Worm (Caenorhabditis elegans): ENCODE results near the gene ZK185.1.

Gene ZK185.1

ce11 chrIV:4576847-4577246 lies 28.5 kb downstream of the ZK185.1 start:
- no peak for TF ChIP-seq ama-1 (optimal IDR thresholded peaks at IDR 0.05)
- no peak for TF ChIP-seq tbx-11 (GFP tag; IDR thresholded peaks at IDR 0.05)
- TF ChIP-seq tra-4 (tag; optimal IDR thresholded peaks at IDR 0.05), result no peak
- TF ChIP-seq hmbx-1 (tag; optimal IDR thresholded peaks at IDR 0.05), result no peak
- TF ChIP-seq flt-1 (GFP tag; IDR thresholded peaks at IDR 0.05), result no peak
- TF ChIP-seq F13C5.2 (tag; optimal IDR thresholded peaks at IDR 0.05), result no peak
- TF ChIP-seq tbx-37 (GFP tag; conservative IDR thresholded peaks at IDR 0.05), result no peak
- no peak for TF ChIP-seq ets-7 (tag; optimal IDR thresholded peaks at IDR 0.05)
- no peak for TF ChIP-seq hnd-1 (tag; optimal IDR thresholded peaks at IDR 0.05)

ce11 chrIV:4579472-4579871 lies 31.1 kb downstream of the ZK185.1 start:
- TF ChIP-seq ceh-36 (tag; optimal IDR thresholded peaks at IDR 0.05), result no peak
- TF ChIP-seq tra-4 (tag; optimal IDR thresholded peaks at IDR 0.05), result no peak
- TF ChIP-seq F13C5.2 (tag; optimal IDR thresholded peaks at IDR 0.05), result no peak
- TF ChIP-seq ama-1 (optimal IDR thresholded peaks at IDR 0.05), result no peak
- TF ChIP-seq aly-1 (tag; optimal IDR thresholded peaks at IDR 0.05), result no peak
- no peak for TF ChIP-seq hmbx-1 (tag; optimal IDR thresholded peaks at IDR 0.05)
- no peak for TF ChIP-seq scrt-1 (GFP tag; IDR thresholded peaks at IDR 0.05)
- TF ChIP-seq hmg-4 (GFP tag; optimal IDR thresholded peaks at IDR 0.05), result no peak
- no peak for TF ChIP-seq tbx-37 (GFP tag; conservative IDR thresholded peaks at IDR 0.05)

- no peak for TF ChIP-seq hnd-1 (tag; optimal IDR thresholded peaks at IDR 0.05)
- no peak for TF ChIP-seq aly-1 (tag; optimal IDR thresholded peaks at IDR 0.05)
- TF ChIP-seq F13C5.2 (tag; optimal IDR thresholded peaks at IDR 0.05), result no peak
- no peak for TF ChIP-seq B0310.2 (tag; optimal IDR thresholded peaks at IDR 0.05)
- no peak for TF ChIP-seq tra-4 (tag; optimal IDR thresholded peaks at IDR 0.05)
- no peak for TF ChIP-seq ama-1 (optimal IDR thresholded peaks at IDR 0.05)
- TF ChIP-seq tbx-11 (GFP tag; IDR thresholded peaks at IDR 0.05), result no peak
- TF ChIP-seq scrt-1 (GFP tag; IDR thresholded peaks at IDR 0.05), result no peak
- no peak for TF ChIP-seq ets-7 (tag; optimal IDR thresholded peaks at IDR 0.05)
- no peak for TF ChIP-seq hmbx-1 (tag; optimal IDR thresholded peaks at IDR 0.05)
- TF ChIP-seq flt-1 (GFP tag; IDR thresholded peaks at IDR 0.05), result no peak
- no peak for TF ChIP-seq pes-1 (GFP tag; IDR thresholded peaks at IDR 0.05)
- TF ChIP-seq sea-1 (GFP tag; conservative IDR thresholded peaks at IDR 0.05), result no peak
- TF ChIP-seq tbx-37 (GFP tag; conservative IDR thresholded peaks at IDR 0.05), result no peak
- TF ChIP-seq ceh-13 (GFP tag; optimal IDR thresholded peaks at IDR 0.05), result no peak
- no peak for TF ChIP-seq hmg-4 (GFP tag; optimal IDR thresholded peaks at IDR 0.05)
Observed at ce11 chrIV:4585991-4586390, 37.6 kb downstream of the ZK185.1 start.

- TF ChIP-seq tbx-11 (GFP tag; IDR thresholded peaks at IDR 0.05) (no peak), sea-1 (GFP tag; conservative IDR thresholded peaks at IDR 0.05) (no peak), tra-4 (tag; optimal IDR thresholded peaks at IDR 0.05) (no peak), aly-1 (tag; optimal IDR thresholded peaks at IDR 0.05) (no peak), hmbx-1 (tag; optimal IDR thresholded peaks at IDR 0.05) (no peak), pes-1 (GFP tag; IDR thresholded peaks at IDR 0.05) (no peak), B0310.2 (tag; optimal IDR thresholded peaks at IDR 0.05) (no peak), ets-7 (tag; optimal IDR thresholded peaks at IDR 0.05) (no peak), hmg-4 (GFP tag; optimal IDR thresholded peaks at IDR 0.05) (no peak), ceh-36 (tag; optimal IDR thresholded peaks at IDR 0.05) (no peak), ceh-13 (GFP tag; optimal IDR thresholded peaks at IDR 0.05) (no peak), hnd-1 (tag; optimal IDR thresholded peaks at IDR 0.05) (no peak), ama-1 (optimal IDR thresholded peaks at IDR 0.05) (no peak), tbx-37 (GFP tag; conservative IDR thresholded peaks at IDR 0.05) (no peak), flt-1 (GFP tag; IDR thresholded peaks at IDR 0.05) (no peak), F13C5.2 (tag; optimal IDR thresholded peaks at IDR 0.05) (no peak), scrt-1 (GFP tag; IDR thresholded peaks at IDR 0.05) (no peak)
Observed at ce11 chrIV:4587532-4587931, 39.2 kb downstream of the ZK185.1 start.

ce11 chrIV:4588408-4588807 lies 40.1 kb downstream of the ZK185.1 start:
- no peak for TF ChIP-seq tbx-11 (GFP tag; IDR thresholded peaks at IDR 0.05)
- TF ChIP-seq hmg-4 (GFP tag; optimal IDR thresholded peaks at IDR 0.05), result peak; percentile 72
- no peak for TF ChIP-seq ceh-36 (tag; optimal IDR thresholded peaks at IDR 0.05)
- TF ChIP-seq hnd-1 (tag; optimal IDR thresholded peaks at IDR 0.05), result no peak

ce11 chrIV:4596824-4597223 lies 48.5 kb downstream of the ZK185.1 start, which contains the start of gene F19C7.3:
Gene F19C7.3, plus strand, starts transcription at chrIV:4597124.
- TF ChIP-seq ama-1 (optimal IDR thresholded peaks at IDR 0.05) (no peak), hmg-4 (GFP tag; optimal IDR thresholded peaks at IDR 0.05) (no peak), scrt-1 (GFP tag; IDR thresholded peaks at IDR 0.05) (no peak), tbx-37 (GFP tag; conservative IDR thresholded peaks at IDR 0.05) (no peak), B0310.2 (tag; optimal IDR thresholded peaks at IDR 0.05) (no peak), hnd-1 (tag; optimal IDR thresholded peaks at IDR 0.05) (no peak), tra-4 (tag; optimal IDR thresholded peaks at IDR 0.05) (no peak), F13C5.2 (tag; optimal IDR thresholded peaks at IDR 0.05) (no peak), pes-1 (GFP tag; IDR thresholded peaks at IDR 0.05) (no peak), ets-7 (tag; optimal IDR thresholded peaks at IDR 0.05) (no peak), hmbx-1 (tag; optimal IDR thresholded peaks at IDR 0.05) (no peak), tbx-11 (GFP tag; IDR thresholded peaks at IDR 0.05) (no peak), aly-1 (tag; optimal IDR thresholded peaks at IDR 0.05) (no peak), ceh-36 (tag; optimal IDR thresholded peaks at IDR 0.05) (no peak), flt-1 (GFP tag; IDR thresholded peaks at IDR 0.05) (no peak), ceh-13 (GFP tag; optimal IDR thresholded peaks at IDR 0.05) (no peak), sea-1 (GFP tag; conservative IDR thresholded peaks at IDR 0.05) (no peak)

- TF ChIP-seq aly-1 (tag; optimal IDR thresholded peaks at IDR 0.05), result no peak
- no peak for TF ChIP-seq tra-4 (tag; optimal IDR thresholded peaks at IDR 0.05)
- no peak for TF ChIP-seq B0310.2 (tag; optimal IDR thresholded peaks at IDR 0.05)
- no peak for TF ChIP-seq tbx-37 (GFP tag; conservative IDR thresholded peaks at IDR 0.05)
- TF ChIP-seq hmg-4 (GFP tag; optimal IDR thresholded peaks at IDR 0.05), result no peak
- TF ChIP-seq tbx-11 (GFP tag; IDR thresholded peaks at IDR 0.05), result no peak
- TF ChIP-seq ceh-36 (tag; optimal IDR thresholded peaks at IDR 0.05), result no peak
- no peak for TF ChIP-seq scrt-1 (GFP tag; IDR thresholded peaks at IDR 0.05)
- TF ChIP-seq ama-1 (optimal IDR thresholded peaks at IDR 0.05), result no peak
- no peak for TF ChIP-seq pes-1 (GFP tag; IDR thresholded peaks at IDR 0.05)
Observed at ce11 chrIV:4599352-4600004, 51.1 kb downstream of the ZK185.1 start, which contains the start of gene F19C7.2. Gene F19C7.2, plus strand, starts transcription at chrIV:4599954.
